Worm (Caenorhabditis elegans) whole organism, L3 larva: ENCODE measurements around the gene C09E7.4.
A peak's percentile ranks its signal among the peaks of the same experiment; 100 is the strongest.

Experiments
- ZK546.5 ChIP-seq: sonication (generic microtip); optimal IDR thresholded peaks from 2 replicates; lab custom pipeline; 2017; ENCODE audit warnings: missing biosample characterization, missing genetic modification characterization
- ama-1 ChIP-seq: fragments of 150-350 bp; optimal IDR thresholded peaks from 2 replicates; lab custom pipeline; 2018
- ceh-16 ChIP-seq: sonication (generic microtip); optimal IDR thresholded peaks from 2 replicates; lab custom pipeline; 2017; ENCODE audit warnings: missing biosample characterization, missing genetic modification characterization
- ceh-28 ChIP-seq: fragments of 150-350 bp; optimal IDR thresholded peaks from 2 replicates; lab custom pipeline; 2014; ENCODE audit warnings: missing biosample characterization, missing genetic modification reagents, missing genetic modification characterization
- ceh-9 ChIP-seq: sonication (generic microtip); optimal IDR thresholded peaks from 2 replicates; lab custom pipeline; 2018; ENCODE audit warnings: missing biosample characterization, missing genetic modification characterization
- daf-12 ChIP-seq: fragments of 150-350 bp; optimal IDR thresholded peaks from 2 replicates; lab custom pipeline; 2014; ENCODE audit warnings: missing biosample characterization, missing genetic modification reagents, missing genetic modification characterization
- egl-27 ChIP-seq: sonication (generic microtip); optimal IDR thresholded peaks from 4 replicates; lab custom pipeline; 2017; ENCODE audit warnings: missing biosample characterization, missing genetic modification reagents, missing genetic modification characterization
- elt-1 ChIP-seq: fragments of 150-350 bp; optimal IDR thresholded peaks from 2 replicates; lab custom pipeline; 2014; ENCODE audit warnings: missing biosample characterization, missing genetic modification characterization
- elt-2 ChIP-seq: sonication (generic microtip); optimal IDR thresholded peaks from 2 replicates; lab custom pipeline; 2016; ENCODE audit warnings: missing genetic modification reagents, mild to moderate bottlenecking, missing genetic modification characterization, missing compliant biosample characterization
- elt-3 ChIP-seq, 3 experiments: fragments of 150-350 bp in 1 of 3; sonication (generic microtip) in 2 of 3; optimal IDR thresholded peaks; 2 replicates in 2 of 3; 4 replicates in 1 of 3; lab custom pipeline; 2014 to 2017; ENCODE audit warnings: missing biosample characterization in 3 of 3, missing genetic modification characterization in 3 of 3
- eor-1 ChIP-seq, 2 experiments: fragments of 150-350 bp; optimal IDR thresholded peaks; 2 replicates each; lab custom pipeline; 2014 to 2018; ENCODE audit warnings: missing biosample characterization in 2 of 2, missing genetic modification characterization in 2 of 2
- fkh-10 ChIP-seq: sonication (generic microtip); optimal IDR thresholded peaks from 2 replicates; lab custom pipeline; 2017; ENCODE audit warnings: missing biosample characterization, missing genetic modification reagents, missing genetic modification characterization
- fkh-2 ChIP-seq: fragments of 150-350 bp; optimal IDR thresholded peaks from 2 replicates; lab custom pipeline; 2014; ENCODE audit warnings: missing biosample characterization, missing genetic modification reagents, missing genetic modification characterization
- fos-1 ChIP-seq: fragments of 150-350 bp; optimal IDR thresholded peaks from 2 replicates; lab custom pipeline; 2014; ENCODE audit warnings: missing biosample characterization, missing genetic modification characterization
- hmg-11 ChIP-seq: sonication (generic microtip); optimal IDR thresholded peaks from 2 replicates; lab custom pipeline; 2016; ENCODE audit warnings: missing genetic modification characterization, missing compliant biosample characterization
- jun-1 ChIP-seq: fragments of 150-350 bp; optimal IDR thresholded peaks from 2 replicates; lab custom pipeline; 2014; ENCODE audit warnings: missing biosample characterization, missing genetic modification reagents, missing genetic modification characterization
- lin-15B ChIP-seq: fragments of 150-350 bp; optimal IDR thresholded peaks from 2 replicates; lab custom pipeline; 2014; ENCODE audit warnings: missing biosample characterization, missing genetic modification characterization
- lsy-12 ChIP-seq: sonication (generic microtip); optimal IDR thresholded peaks from 2 replicates; lab custom pipeline; 2016; ENCODE audit warnings: mild to moderate bottlenecking, missing genetic modification characterization, missing compliant biosample characterization
- mdl-1 ChIP-seq: fragments of 150-350 bp; optimal IDR thresholded peaks from 2 replicates; lab custom pipeline; 2014; ENCODE audit warnings: missing biosample characterization, missing genetic modification characterization
- mml-1 ChIP-seq: fragments of 150-350 bp; sonication (generic microtip); optimal IDR thresholded peaks from 3 replicates; lab custom pipeline; 2014; ENCODE audit warnings: missing biosample characterization, missing genetic modification characterization
- nfya-1 ChIP-seq: sonication (generic microtip); optimal IDR thresholded peaks from 2 replicates; lab custom pipeline; 2017; ENCODE audit warnings: missing genetic modification characterization, mild to moderate bottlenecking, missing compliant biosample characterization, antibody characterized with exemption, moderate library complexity; ENCODE audit not compliant: insufficient read depth
- nhr-11 ChIP-seq: fragments of 150-350 bp; optimal IDR thresholded peaks from 2 replicates; lab custom pipeline; 2014; ENCODE audit warnings: missing biosample characterization, missing genetic modification characterization
- nhr-12 ChIP-seq: fragments of 150-350 bp; optimal IDR thresholded peaks from 2 replicates; lab custom pipeline; 2014; ENCODE audit warnings: missing biosample characterization, missing genetic modification characterization
- nhr-23 ChIP-seq: fragments of 150-350 bp; optimal IDR thresholded peaks from 2 replicates; lab custom pipeline; 2014; ENCODE audit warnings: missing biosample characterization, missing genetic modification reagents, missing genetic modification characterization
- nhr-237 ChIP-seq: fragments of 150-350 bp; optimal IDR thresholded peaks from 2 replicates; lab custom pipeline; 2014; ENCODE audit warnings: missing biosample characterization, missing genetic modification characterization
- nhr-25 ChIP-seq: sonication (generic microtip); optimal IDR thresholded peaks from 2 replicates; lab custom pipeline; 2017; ENCODE audit warnings: missing biosample characterization, missing genetic modification characterization
- nhr-67 ChIP-seq: fragments of 150-350 bp; optimal IDR thresholded peaks from 2 replicates; lab custom pipeline; 2014; ENCODE audit warnings: missing biosample characterization, missing genetic modification characterization
- nhr-76 ChIP-seq: fragments of 150-350 bp; sonication (generic microtip); optimal IDR thresholded peaks from 5 replicates; lab custom pipeline; 2014; ENCODE audit warnings: missing biosample characterization, missing genetic modification characterization
- nhr-77 ChIP-seq: fragments of 150-350 bp; optimal IDR thresholded peaks from 2 replicates; lab custom pipeline; 2014; ENCODE audit warnings: missing biosample characterization, missing genetic modification characterization
- pqm-1 ChIP-seq: fragments of 150-350 bp; optimal IDR thresholded peaks from 2 replicates; lab custom pipeline; 2017; ENCODE audit warnings: missing biosample characterization, missing genetic modification characterization, inconsistent platforms
- sea-2 ChIP-seq: fragments of 150-350 bp; sonication (generic microtip); optimal IDR thresholded peaks from 4 replicates; lab custom pipeline; 2014; ENCODE audit warnings: missing biosample characterization, missing genetic modification reagents, missing genetic modification characterization
- skn-1 ChIP-seq: fragments of 150-350 bp; optimal IDR thresholded peaks from 2 replicates; lab custom pipeline; 2014; ENCODE audit warnings: missing biosample characterization, missing genetic modification characterization
- snpc-4 ChIP-seq: fragments of 150-350 bp; optimal IDR thresholded peaks from 2 replicates; lab custom pipeline; 2014; ENCODE audit warnings: missing biosample characterization, missing genetic modification characterization
- tbx-2 ChIP-seq: sonication (generic microtip); optimal IDR thresholded peaks from 2 replicates; lab custom pipeline; 2016; ENCODE audit warnings: mild to moderate bottlenecking, missing genetic modification characterization, missing compliant biosample characterization
- unc-39 ChIP-seq: sonication (generic microtip); optimal IDR thresholded peaks from 4 replicates; lab custom pipeline; 2017; ENCODE audit warnings: missing biosample characterization, missing genetic modification characterization
- unc-62 ChIP-seq: fragments of 150-350 bp; sonication (generic microtip); optimal IDR thresholded peaks from 4 replicates; lab custom pipeline; 2014; ENCODE audit warnings: missing biosample characterization, missing genetic modification reagents, missing genetic modification characterization
- zag-1 ChIP-seq: fragments of 150-350 bp; optimal IDR thresholded peaks from 2 replicates; lab custom pipeline; 2014; ENCODE audit warnings: missing biosample characterization, missing genetic modification characterization
- ztf-11 ChIP-seq: fragments of 150-350 bp; optimal IDR thresholded peaks from 2 replicates; lab custom pipeline; 2014; ENCODE audit warnings: missing biosample characterization, missing genetic modification characterization
- ztf-4 ChIP-seq: fragments of 150-350 bp; optimal IDR thresholded peaks from 2 replicates; lab custom pipeline; 2014; ENCODE audit warnings: missing biosample characterization, missing genetic modification characterization

The C09E7.4 gene

DNA sequence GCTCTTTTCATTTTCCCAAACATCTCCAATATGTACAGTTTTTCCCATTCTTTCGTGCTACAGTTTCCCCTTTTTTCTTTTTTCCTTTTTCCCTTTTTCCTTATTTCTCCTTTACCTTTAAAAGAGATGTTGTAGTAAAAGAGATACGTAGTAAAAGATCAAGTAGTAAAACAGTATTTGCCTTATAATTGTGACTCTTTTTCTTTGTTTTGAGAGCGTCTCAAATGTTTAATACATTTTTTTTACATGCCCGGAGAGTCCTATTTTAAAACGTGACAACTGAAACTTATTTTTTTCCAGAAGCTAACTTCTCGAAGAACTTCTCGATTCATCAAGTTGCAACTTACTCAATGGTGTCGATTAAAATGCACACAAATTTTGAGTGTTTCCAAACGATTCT is 29.0 kb downstream of the C09E7.4 start, which contains the start of gene F23F12.12:
Gene F23F12.12 (plus strand): TSS at position 301 of the 400 bp plus-strand sequence.
- TF ChIP-seq tbx-2 (tag; lab: Kevin White, UChicago) = no peak
- no peak for TF ChIP-seq elt-3 (tag; optimal IDR thresholded peaks at IDR 0.05; lab: Kevin White, UChicago)
- TF ChIP-seq zag-1 (tag; lab: Kevin White, UChicago) = no peak
- TF ChIP-seq ama-1 (lab: Kevin White, UChicago) = no peak
- TF ChIP-seq nhr-25 (tag; lab: Kevin White, UChicago) = no peak
- no peak for TF ChIP-seq elt-1 (tag; lab: Kevin White, UChicago)
- TF ChIP-seq fkh-2 (tag; lab: Kevin White, UChicago) = no peak
- TF ChIP-seq ZK546.5 (tag; lab: Kevin White, UChicago) = no peak
- no peak for TF ChIP-seq nhr-76
- no peak for TF ChIP-seq unc-39

DNA sequence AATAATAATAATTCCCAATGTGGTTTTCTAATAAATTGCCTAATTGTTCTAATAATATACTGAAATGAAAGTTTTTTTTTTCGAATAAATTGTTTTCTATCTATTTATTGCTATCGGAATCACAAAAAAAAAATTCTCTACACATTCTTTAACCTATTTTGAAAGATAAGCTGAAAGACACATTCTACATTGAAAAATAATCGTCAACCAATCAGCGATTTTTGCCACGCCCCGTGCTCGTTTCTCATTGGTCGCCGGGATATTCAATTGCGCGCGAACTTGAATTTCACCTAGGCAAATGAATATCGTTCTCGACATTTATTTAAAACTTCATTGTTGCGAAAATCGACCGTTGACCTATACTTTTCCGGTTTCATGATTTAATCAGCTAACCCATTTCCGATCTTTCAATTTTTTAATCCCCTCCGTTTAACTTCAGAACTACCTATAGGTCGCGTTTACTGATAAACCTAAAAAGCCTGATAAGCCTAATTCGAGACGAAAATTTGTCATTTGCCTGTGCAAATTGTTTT is 36.7 kb downstream of the C09E7.4 start, which contains the start of gene F23F12.3:
Gene F23F12.3 (plus strand): TSS at position 483 of the 533 bp plus-strand sequence.
- no peak for TF ChIP-seq nhr-67 (tag; lab: Kevin White, UChicago)
- peak; percentile 56 for TF ChIP-seq elt-2 (tag; lab: Kevin White, UChicago)
- no peak for TF ChIP-seq ceh-28 (tag; lab: Kevin White, UChicago)
- TF ChIP-seq sea-2 (GFP tag; lab: Kevin White, UChicago) = no peak
- TF ChIP-seq pqm-1 = peak; percentile 21
- TF ChIP-seq nhr-23 (tag; lab: Kevin White, UChicago) = no peak
- no peak for TF ChIP-seq lin-15B (tag; lab: Kevin White, UChicago)
- TF ChIP-seq fkh-10 (GFP tag; lab: Kevin White, UChicago) = no peak
- TF ChIP-seq egl-27 = no peak
- TF ChIP-seq daf-12 (tag; lab: Kevin White, UChicago) = no peak
- no peak for TF ChIP-seq mml-1 (tag; lab: Kevin White, UChicago)
- no peak for TF ChIP-seq ceh-16 (tag; lab: Kevin White, UChicago)
- TF ChIP-seq lsy-12 = no peak
- no peak for TF ChIP-seq ceh-9 (tag; lab: Kevin White, UChicago)
- TF ChIP-seq nhr-237 = no peak
- no peak for TF ChIP-seq mdl-1 (tag; lab: Kevin White, UChicago)
- TF ChIP-seq ZK546.5 (tag; lab: Kevin White, UChicago) = no peak
- TF ChIP-seq nhr-76 = no peak
- TF ChIP-seq nhr-12 (tag; lab: Kevin White, UChicago) = no peak
- peak; percentile 53 for TF ChIP-seq nfya-1
- TF ChIP-seq fos-1 (tag; lab: Kevin White, UChicago) = no peak
- TF ChIP-seq jun-1 (tag; lab: Kevin White, UChicago) = no peak
- TF ChIP-seq eor-1 (tag; optimal IDR thresholded peaks at IDR 0.05; lab: Kevin White, UChicago) = no peak
- TF ChIP-seq skn-1 (tag; lab: Kevin White, UChicago) = no peak
- no peak for TF ChIP-seq nhr-77

DNA sequence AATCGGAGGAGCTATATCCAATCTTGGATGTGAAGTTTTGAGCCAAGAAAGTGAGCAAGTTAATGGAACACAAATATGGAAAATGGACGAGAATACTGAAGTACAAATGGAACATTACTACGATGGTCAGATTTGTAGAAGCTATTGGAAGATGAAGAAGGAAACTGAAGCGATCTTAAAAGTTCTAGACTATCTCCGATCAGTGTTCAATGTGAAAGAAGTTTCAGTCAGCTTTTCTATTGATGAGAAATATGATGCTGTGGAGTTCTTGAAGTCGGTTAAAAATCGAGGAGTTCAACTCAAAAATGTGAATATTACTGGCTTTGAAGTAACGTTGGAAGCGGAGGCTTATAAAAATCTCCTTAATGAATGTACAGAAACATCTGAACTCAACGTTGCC is 37.7 kb downstream of the C09E7.4 start:
- TF ChIP-seq unc-62 (GFP tag; lab: Kevin White, UChicago) (no peak), nhr-77 (no peak), nhr-76 (no peak), egl-27 (no peak), nhr-25 (tag; lab: Kevin White, UChicago) (no peak), ama-1 (lab: Kevin White, UChicago) (no peak), fos-1 (tag; lab: Kevin White, UChicago) (no peak), ceh-9 (tag; lab: Kevin White, UChicago) (no peak), tbx-2 (tag; lab: Kevin White, UChicago) (no peak)

DNA sequence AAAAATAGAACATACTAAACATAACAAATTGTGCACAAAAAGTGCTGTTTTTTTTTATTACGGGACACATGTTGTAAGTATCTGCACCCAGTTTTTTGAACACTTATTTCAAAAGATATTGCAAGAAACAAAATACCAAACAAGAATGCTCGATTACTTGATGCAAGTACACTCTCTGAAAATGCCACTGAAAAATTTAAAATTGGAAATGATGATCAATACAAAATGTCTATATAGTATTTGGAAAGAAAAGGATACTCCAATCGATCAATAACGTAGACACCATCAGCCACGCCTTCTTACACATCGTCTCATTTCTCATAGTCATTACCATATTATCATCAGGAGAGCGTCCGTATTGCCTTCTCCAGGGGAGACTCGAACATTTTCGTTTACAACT is 38.6 kb downstream of the C09E7.4 start, which contains the start of gene sdz-15:
Gene sdz-15 (plus strand): TSS at position 301 of the 400 bp plus-strand sequence.
- TF ChIP-seq snpc-4 (tag; lab: Kevin White, UChicago) (no peak), nhr-25 (tag; lab: Kevin White, UChicago) (no peak), ztf-4 (tag; lab: Kevin White, UChicago) (no peak), ama-1 (lab: Kevin White, UChicago) (no peak), ceh-16 (tag; lab: Kevin White, UChicago) (no peak), sea-2 (GFP tag; lab: Kevin White, UChicago) (no peak), zag-1 (tag; lab: Kevin White, UChicago) (no peak), jun-1 (tag; lab: Kevin White, UChicago) (no peak), nhr-11 (tag; lab: Kevin White, UChicago) (no peak), mml-1 (tag; lab: Kevin White, UChicago) (no peak), eor-1 (tag; optimal IDR thresholded peaks at IDR 0.05; lab: Kevin White, UChicago) (no peak), egl-27 (no peak), unc-62 (GFP tag; lab: Kevin White, UChicago) (no peak), hmg-11 (tag; lab: Kevin White, UChicago) (no peak), nhr-77 (no peak), ztf-11 (tag; lab: Kevin White, UChicago) (no peak), fkh-2 (tag; lab: Kevin White, UChicago) (no peak), elt-3 (tag; optimal IDR thresholded peaks at IDR 0.05; lab: Kevin White, UChicago) (no peak), skn-1 (tag; lab: Kevin White, UChicago) (no peak), nhr-12 (tag; lab: Kevin White, UChicago) (no peak)
